Worm (Caenorhabditis elegans) whole organism, young adult: Measurements from ENCODE around the gene H40L08.3.
A peak's percentile ranks its signal among the peaks of the same experiment; 100 is the strongest.

Source experiments
- B0261.1 ChIP-seq: sonication (generic microtip); optimal IDR thresholded peaks from 2 replicates; lab custom pipeline; 2016; ENCODE audit warnings: mild to moderate bottlenecking, missing genetic modification characterization, moderate library complexity, missing compliant biosample characterization
- B0336.3 ChIP-seq: fragments of 200-800 bp; sonication (Bioruptor generic); IDR thresholded peaks from 2 replicates; pipeline ENCODE4 v1.3.6; 2022; ENCODE audit warnings: missing genetic modification characterization, missing compliant biosample characterization
- F10E7.11 ChIP-seq: sonication (generic microtip); optimal IDR thresholded peaks from 2 replicates; lab custom pipeline; 2017; ENCODE audit warnings: mild to moderate bottlenecking, missing genetic modification characterization, moderate library complexity, missing compliant biosample characterization
- F52B5.7 ChIP-seq: sonication (generic microtip); optimal IDR thresholded peaks from 2 replicates; lab custom pipeline; 2016; ENCODE audit warnings: mild to moderate bottlenecking, missing genetic modification characterization, missing compliant biosample characterization
- Y67H2A.10 ChIP-seq: fragments of 200-800 bp; sonication (Bioruptor generic); conservative IDR thresholded peaks from 2 replicates; pipeline ENCODE4 v1.3.6; 2022; ENCODE audit warnings: missing genetic modification reagents, missing genetic modification characterization, missing compliant biosample characterization
- aptf-2 ChIP-seq: fragments of 200-800 bp; sonication (Bioruptor generic); conservative IDR thresholded peaks from 2 replicates; pipeline ENCODE4 v1.3.6; 2022; ENCODE audit warnings: missing genetic modification reagents, missing genetic modification characterization, missing compliant biosample characterization
- attf-3 ChIP-seq: fragments of 200-800 bp; sonication (Bioruptor generic); conservative IDR thresholded peaks from 2 replicates; pipeline ENCODE4 v1.3.6; 2022; ENCODE audit warnings: missing genetic modification reagents, missing genetic modification characterization, missing compliant biosample characterization
- bed-1 ChIP-seq: fragments of 200-800 bp; sonication (Bioruptor generic); IDR thresholded peaks from 2 replicates; pipeline ENCODE4 v1.3.6; 2022; ENCODE audit warnings: missing genetic modification reagents, missing genetic modification characterization, missing compliant biosample characterization
- cebp-2 ChIP-seq: fragments of 200-800 bp; sonication (Bioruptor generic); IDR thresholded peaks from 2 replicates; pipeline ENCODE4 v1.3.6; 2022; ENCODE audit warnings: missing genetic modification characterization, missing compliant biosample characterization
- ceh-27 ChIP-seq: fragments of 200-800 bp; sonication (Bioruptor generic); optimal IDR thresholded peaks from 2 replicates; lab custom pipeline; 2018; ENCODE audit warnings: mild to moderate bottlenecking, missing genetic modification characterization, moderate library complexity, missing compliant biosample characterization
- ceh-58 ChIP-seq: fragments of 200-800 bp; sonication (Bioruptor generic); IDR thresholded peaks from 2 replicates; pipeline ENCODE4 v1.3.6; 2022; ENCODE audit warnings: missing genetic modification characterization, missing compliant biosample characterization
- die-1 ChIP-seq: sonication (generic microtip); optimal IDR thresholded peaks from 2 replicates; lab custom pipeline; 2016; ENCODE audit warnings: missing genotype, mild to moderate bottlenecking, missing genetic modification characterization, missing compliant biosample characterization
- dox-1 ChIP-seq: fragments of 200-800 bp; sonication (Bioruptor generic); IDR thresholded peaks from 2 replicates; pipeline ENCODE4 v1.3.6; 2022; ENCODE audit warnings: missing genetic modification reagents, missing genetic modification characterization, missing compliant biosample characterization
- egl-18 ChIP-seq: fragments of 200-800 bp; sonication (Bioruptor generic); IDR thresholded peaks from 2 replicates; pipeline ENCODE4 v1.3.6; 2022; ENCODE audit warnings: missing genetic modification reagents, missing genetic modification characterization, missing compliant biosample characterization
- him-1 ChIP-seq: sonication (generic microtip); optimal IDR thresholded peaks from 2 replicates; lab custom pipeline; 2016; ENCODE audit warnings: missing genotype, missing genetic modification reagents, missing genetic modification characterization, missing compliant biosample characterization
- hmg-1.2 ChIP-seq: fragments of 200-800 bp; sonication (Bioruptor generic); IDR thresholded peaks from 2 replicates; pipeline ENCODE4 v1.3.6; 2022; ENCODE audit warnings: missing genetic modification reagents, missing genetic modification characterization, missing compliant biosample characterization
- hsf-1 ChIP-seq: fragments of 200-800 bp; sonication (Bioruptor generic); IDR thresholded peaks from 2 replicates; pipeline ENCODE4 v1.3.6; 2022; ENCODE audit warnings: missing genetic modification reagents, missing genetic modification characterization, missing compliant biosample characterization
- lag-1 ChIP-seq: fragments of 200-800 bp; sonication (Bioruptor generic); IDR thresholded peaks from 2 replicates; pipeline ENCODE4 v1.3.6; 2022; ENCODE audit warnings: missing genetic modification reagents, missing genetic modification characterization, missing compliant biosample characterization
- let-526 ChIP-seq: fragments of 200-800 bp; sonication (Bioruptor generic); IDR thresholded peaks from 2 replicates; pipeline ENCODE4 v1.3.6; 2022; ENCODE audit warnings: missing genetic modification reagents, missing genetic modification characterization, missing compliant biosample characterization
- lin-35 ChIP-seq, 3 experiments: fragments of 150-350 bp in 2 of 3; sonication (generic microtip) in 1 of 3; optimal IDR thresholded peaks; 2 replicates each; lab custom pipeline; 2014 to 2018; ENCODE audit warnings: missing biosample characterization in 3 of 3, missing genetic modification characterization in 3 of 3, missing genetic modification reagents in 3 of 3
- lin-54 ChIP-seq: fragments of 200-800 bp; sonication (Bioruptor generic); optimal IDR thresholded peaks from 2 replicates; lab custom pipeline; 2018; ENCODE audit warnings: mild to moderate bottlenecking, missing genetic modification characterization, missing compliant biosample characterization
- madf-3 ChIP-seq: fragments of 200-800 bp; sonication (Bioruptor generic); IDR thresholded peaks from 2 replicates; pipeline ENCODE4 v1.3.6; 2022; ENCODE audit warnings: missing genetic modification reagents, missing genetic modification characterization, missing compliant biosample characterization
- mcd-1 ChIP-seq: fragments of 200-800 bp; sonication (Bioruptor generic); IDR thresholded peaks from 2 replicates; pipeline ENCODE4 v1.3.6; 2022; ENCODE audit warnings: missing genetic modification reagents, missing genetic modification characterization, missing compliant biosample characterization
- nhr-27 ChIP-seq: fragments of 200-800 bp; sonication (Bioruptor generic); optimal IDR thresholded peaks from 2 replicates; lab custom pipeline; 2018; ENCODE audit warnings: mild to moderate bottlenecking, missing genetic modification characterization, moderate library complexity, missing compliant biosample characterization
- nhr-80 ChIP-seq: sonication (generic microtip); optimal IDR thresholded peaks from 2 replicates; lab custom pipeline; 2016; ENCODE audit warnings: missing genetic modification characterization, missing compliant biosample characterization
- pha-4 ChIP-seq: fragments of 150-350 bp; sonication (generic microtip); optimal IDR thresholded peaks from 2 replicates; lab custom pipeline; 2014; ENCODE audit warnings: missing biosample characterization, missing genetic modification reagents, missing genetic modification characterization
- sdz-38 ChIP-seq: sonication (generic microtip); optimal IDR thresholded peaks from 2 replicates; lab custom pipeline; 2016; ENCODE audit warnings: missing genotype, missing genetic modification characterization, missing compliant biosample characterization
- somi-1 ChIP-seq: fragments of 200-800 bp; sonication (Bioruptor generic); optimal IDR thresholded peaks from 2 replicates; lab custom pipeline; 2018; ENCODE audit warnings: mild to moderate bottlenecking, missing genetic modification characterization, missing compliant biosample characterization
- unc-130 ChIP-seq: sonication (generic microtip); optimal IDR thresholded peaks from 2 replicates; lab custom pipeline; 2016; ENCODE audit warnings: missing genetic modification reagents, missing genetic modification characterization, missing compliant biosample characterization
- xnd-1 ChIP-seq: sonication (generic microtip); optimal IDR thresholded peaks from 2 replicates; lab custom pipeline; 2016; ENCODE audit warnings: missing genotype, missing genetic modification reagents, missing genetic modification characterization, missing compliant biosample characterization
- ztf-28 ChIP-seq: fragments of 200-800 bp; sonication (Bioruptor generic); IDR thresholded peaks from 2 replicates; pipeline ENCODE4 v1.3.6; 2022; ENCODE audit warnings: missing genetic modification reagents, missing genetic modification characterization, missing compliant biosample characterization

H40L08.3 gene

DNA sequence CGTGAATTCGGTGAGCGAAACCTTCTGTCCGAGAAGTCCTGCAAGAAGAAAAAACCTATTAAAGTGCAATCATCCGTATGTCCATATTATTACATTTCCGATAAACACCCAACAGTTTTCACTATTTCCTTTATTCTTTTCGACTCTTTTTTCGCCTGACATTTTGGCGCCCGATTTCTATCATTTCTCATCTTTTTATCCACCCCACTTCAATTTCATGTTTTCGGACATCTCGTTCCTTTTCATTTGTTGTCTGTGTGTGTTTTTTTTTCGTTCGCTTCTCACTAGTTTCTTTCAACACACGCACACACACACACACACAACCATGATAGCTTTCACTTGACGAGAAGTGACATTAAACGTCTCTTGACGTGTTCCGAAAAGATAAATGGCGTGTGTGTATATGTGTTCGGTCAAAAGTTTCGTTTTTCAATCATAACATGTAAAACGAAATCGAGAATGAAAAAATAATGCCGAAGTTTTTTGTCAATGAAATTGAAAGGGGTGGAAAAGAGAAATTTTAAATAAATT is 29.1 kb upstream of the H40L08.3 start (continued):
- TF ChIP-seq ztf-28 (GFP tag; lab: Robert Waterston, UW) (no peak), lin-54 (GFP tag; lab: Kevin White, UChicago) (no peak), attf-3 (GFP tag; lab: Robert Waterston, UW) (no peak), lag-1 (no peak), egl-18 (GFP tag; lab: Robert Waterston, UW) (no peak), pha-4 (no peak)

DNA sequence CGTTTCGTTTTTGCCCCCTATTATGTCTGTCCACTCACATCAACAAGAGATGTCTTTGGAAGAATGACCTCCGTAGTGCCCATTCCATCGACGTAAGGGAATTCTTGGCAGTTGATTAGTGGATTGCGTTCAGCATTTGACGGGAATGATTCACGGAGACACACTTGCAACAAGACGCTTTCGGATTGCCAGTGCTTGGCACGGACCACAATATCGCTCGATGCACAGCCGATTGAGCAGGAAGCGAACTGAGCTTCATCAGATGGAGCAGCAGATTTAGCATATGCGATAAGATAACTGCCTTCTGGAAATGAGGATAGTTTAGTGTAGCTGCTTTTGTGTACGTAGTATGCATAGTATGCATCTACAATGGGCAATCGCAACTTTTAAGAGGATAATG is 27.6 kb upstream of the H40L08.3 start:
- TF ChIP-seq cebp-2 (GFP tag; lab: Robert Waterston, UW) (0 out of 2 replicates have a peak, but pooled peaks have one; percentile 24), nhr-27 (no peak)

DNA sequence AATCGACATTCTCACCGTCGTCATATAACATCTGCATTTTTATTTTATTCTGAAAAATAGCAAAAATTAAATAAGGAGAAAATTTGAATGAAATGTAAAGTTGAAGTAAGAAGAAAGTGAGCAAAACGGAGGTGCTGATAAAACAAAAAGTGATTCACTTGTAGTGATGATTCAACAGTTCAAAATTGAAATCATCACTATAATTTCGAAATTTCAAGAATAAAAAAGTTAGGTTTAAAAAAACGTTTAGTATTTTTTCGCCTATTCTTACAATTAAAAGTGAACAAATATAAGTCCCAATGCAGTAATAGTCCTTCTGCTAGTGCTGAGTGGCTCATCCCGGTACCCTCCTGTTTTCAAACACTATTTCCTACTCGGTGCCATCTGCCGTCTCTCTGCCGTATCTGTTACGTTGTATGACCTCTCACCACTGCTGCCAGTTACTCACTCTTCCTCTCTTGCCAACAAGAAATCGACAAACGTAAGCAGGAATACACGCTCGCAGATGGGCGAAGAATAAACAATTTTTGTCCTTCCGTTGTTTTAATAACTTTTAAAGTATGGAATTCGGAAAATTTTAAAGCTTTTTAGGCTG is 24.6 kb upstream of the H40L08.3 start, which contains the start of gene dhhc-1:
dhhc-1 (minus strand) TSS at position 51 of the 595 bp plus-strand sequence.
- peak; percentile 54; the same call in 1 of the 2 replicates for TF ChIP-seq dox-1 (GFP tag; lab: Robert Waterston, UW)
- TF ChIP-seq F10E7.11 (tag; lab: Kevin White, UChicago), result no peak
- TF ChIP-seq xnd-1, result no peak
- no peak for TF ChIP-seq mcd-1 (GFP tag; lab: Robert Waterston, UW)
- TF ChIP-seq sdz-38 (tag; lab: Kevin White, UChicago), result no peak
- TF ChIP-seq aptf-2 (GFP tag; lab: Robert Waterston, UW), result no peak
- no peak for TF ChIP-seq hsf-1 (GFP tag; lab: Robert Waterston, UW)
- no peak for TF ChIP-seq die-1 (tag; lab: Kevin White, UChicago)
- no peak for TF ChIP-seq unc-130
- no peak for TF ChIP-seq F52B5.7 (tag; lab: Kevin White, UChicago)
- TF ChIP-seq B0336.3, result no peak
- no peak for TF ChIP-seq pha-4
- no peak for TF ChIP-seq Y67H2A.10 (GFP tag; lab: Robert Waterston, UW)
- TF ChIP-seq let-526 (GFP tag; lab: Robert Waterston, UW), result no peak
- TF ChIP-seq ceh-27, result peak; percentile 54
- no peak for TF ChIP-seq him-1 (tag; lab: Kevin White, UChicago)
- no peak for TF ChIP-seq bed-1 (GFP tag; lab: Robert Waterston, UW)
- TF ChIP-seq madf-3 (GFP tag; lab: Robert Waterston, UW), result no peak
- peak; percentile 84 for TF ChIP-seq hmg-1.2 (GFP tag; lab: Robert Waterston, UW)
- no peak for TF ChIP-seq ceh-58 (GFP tag; lab: Robert Waterston, UW)
- TF ChIP-seq nhr-80 (tag; lab: Kevin White, UChicago), result peak; percentile 56
- TF ChIP-seq lin-35 (GFP tag; optimal IDR thresholded peaks at IDR 0.05; lab: Kevin White, UChicago), result no peak

DNA sequence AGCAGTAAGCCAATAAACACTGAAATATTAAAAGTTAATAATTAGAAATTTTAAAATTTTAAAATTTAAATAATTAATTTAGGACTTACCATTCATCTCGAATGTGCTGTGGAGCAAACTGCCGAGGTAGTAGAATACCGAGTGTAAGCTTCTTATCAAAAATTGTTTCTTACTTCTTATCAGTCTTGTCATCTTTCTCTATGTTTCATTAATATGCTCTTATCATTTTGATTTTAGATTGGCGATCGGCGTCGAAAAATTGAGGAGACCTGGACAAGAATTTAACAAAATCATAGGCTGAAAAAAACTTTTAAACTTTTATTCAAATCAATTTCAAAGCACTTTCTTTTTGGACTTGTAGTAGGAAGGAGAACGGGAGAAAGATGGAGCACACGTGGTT is 21.9 kb upstream of the H40L08.3 start, which contains the start of gene F09B12.3:
F09B12.3 (minus strand) TSS at position 192 of the 400 bp plus-strand sequence.
- TF ChIP-seq nhr-80 (tag; lab: Kevin White, UChicago) (peak; percentile 54), B0261.1 (tag; lab: Kevin White, UChicago) (no peak)

DNA sequence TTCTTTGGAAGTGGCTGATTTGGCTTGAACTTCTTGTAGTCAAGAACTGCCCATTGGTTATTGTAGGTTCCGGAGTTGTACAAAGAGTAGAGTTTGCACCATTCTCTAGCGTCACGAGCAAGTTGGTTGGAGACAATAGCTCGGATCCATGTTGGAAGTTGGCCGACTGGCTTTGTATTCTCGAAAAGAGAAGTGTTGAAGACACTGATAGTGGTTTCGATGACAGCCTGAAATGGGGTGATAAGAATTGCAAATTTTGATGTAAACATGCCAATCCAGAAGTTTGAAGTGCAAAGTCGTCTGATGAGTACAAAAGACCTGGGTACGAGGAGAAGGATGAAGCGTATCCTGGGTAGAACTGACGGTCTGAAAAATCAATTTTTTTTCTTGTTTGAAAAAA is 20.4 kb upstream of the H40L08.3 start:
- TF ChIP-seq nhr-80 (tag; lab: Kevin White, UChicago) (peak; percentile 62), somi-1 (GFP tag; lab: Kevin White, UChicago) (no peak)
